Fruit fly (Drosophila melanogaster): ENCODE measurements around the gene CG13847.

Gene CG13847

dm6 chr3R:22468829-22469487 is 33.0 kb upstream of the CG13847 start (continued):
- TF ChIP-seq cato (GFP tag; optimal IDR thresholded peaks at IDR 0.05; ENCODE audit: borderline replicate concordance) (peak; percentile 59), HmgD (GFP tag; optimal IDR thresholded peaks at IDR 0.05) (peak; percentile 42), CG13296 (GFP tag; optimal IDR thresholded peaks at IDR 0.05) (peak; percentile 91), sima (GFP tag; optimal IDR thresholded peaks at IDR 0.05) (peak; percentile 63), CG8359 (GFP tag; optimal IDR thresholded peaks at IDR 0.05; ENCODE audit: borderline replicate concordance) (no peak), luna (GFP tag; optimal IDR thresholded peaks at IDR 0.05) (peak; percentile 70), usp (GFP tag; optimal IDR thresholded peaks at IDR 0.05) (no peak), CG9797 (GFP tag; optimal IDR thresholded peaks at IDR 0.05) (no peak), ranshi (GFP tag; IDR thresholded peaks at IDR 0.05) (peak; percentile 74; the same call in 1 of the 2 replicates), CG11398 (GFP tag; optimal IDR thresholded peaks at IDR 0.05) (peak; percentile 78), unpg (GFP tag; optimal IDR thresholded peaks at IDR 0.05) (peak; percentile 87), Myb (GFP tag; optimal IDR thresholded peaks at IDR 0.05) (peak; percentile 76), CG1024 (GFP tag; IDR thresholded peaks at IDR 0.05) (peak; percentile 61), Neu2 (GFP tag; optimal IDR thresholded peaks at IDR 0.05; ENCODE audit: borderline replicate concordance) (no peak), CG9727 (GFP tag; optimal IDR thresholded peaks at IDR 0.05) (peak; percentile 80), lmd (GFP tag; IDR thresholded peaks at IDR 0.05) (peak; percentile 86), CG13775 (GFP tag; optimal IDR thresholded peaks at IDR 0.05) (peak; percentile 75), B-H1 (GFP tag; IDR thresholded peaks at IDR 0.05) (peak; percentile 76), yki (optimal IDR thresholded peaks at IDR 0.05) (no peak), Xrp1 (GFP tag; IDR thresholded peaks at IDR 0.05) (peak; percentile 83), CG13123 (GFP tag; optimal IDR thresholded peaks at IDR 0.05) (peak; percentile 44), lab (GFP tag; optimal IDR thresholded peaks at IDR 0.05) (peak; percentile 96), Hmx (GFP tag; optimal IDR thresholded peaks at IDR 0.05) (no peak), CG17361 (GFP tag; IDR thresholded peaks at IDR 0.05) (no peak; the same call in 2 of the 3 replicates), CG6854 (GFP tag; optimal IDR thresholded peaks at IDR 0.05) (peak; percentile 85), CG17186 (GFP tag; optimal IDR thresholded peaks at IDR 0.05) (peak; percentile 10), CG12155 (GFP tag; optimal IDR thresholded peaks at IDR 0.05) (peak; percentile 79), Side (GFP tag; optimal IDR thresholded peaks at IDR 0.05) (peak; percentile 87), mirr (GFP tag; optimal IDR thresholded peaks at IDR 0.05) (peak; percentile 81), CG2889 (GFP tag; IDR thresholded peaks at IDR 0.05) (peak; percentile 62), CG32772 (GFP tag; IDR thresholded peaks at IDR 0.05) (peak; percentile 77), BEAF-32 (GFP tag; optimal IDR thresholded peaks at IDR 0.05) (no peak), dati (GFP tag; IDR thresholded peaks at IDR 0.05) (no peak), bigmax (GFP tag; optimal IDR thresholded peaks at IDR 0.05) (peak; percentile 34), gem (tag; optimal IDR thresholded peaks at IDR 0.05) (peak; percentile 90), CG5953 (GFP tag; IDR thresholded peaks at IDR 0.05) (peak; percentile 39; the same call in 1 of the 2 replicates), CG7271 (tag; optimal IDR thresholded peaks at IDR 0.05) (no peak), Dfd (GFP tag; optimal IDR thresholded peaks at IDR 0.05) (no peak), CG10462 (GFP tag; optimal IDR thresholded peaks at IDR 0.05) (peak; percentile 44), gcm (GFP tag; optimal IDR thresholded peaks at IDR 0.05) (no peak), Ssrp (tag; optimal IDR thresholded peaks at IDR 0.05) (peak; percentile 69), vnd (GFP tag; IDR thresholded peaks at IDR 0.05; ENCODE audit: partially characterized antibody) (no peak), fu2 (GFP tag; optimal IDR thresholded peaks at IDR 0.05) (peak; percentile 78), Hr3 (GFP tag; optimal IDR thresholded peaks at IDR 0.05) (peak; percentile 84), C15 (GFP tag; IDR thresholded peaks at IDR 0.05) (0 out of 3 replicates have a peak, but pooled peaks have one; percentile 29), MBD-R2 (GFP tag; IDR thresholded peaks at IDR 0.05) (peak; percentile 48; the same call in 1 of the 2 replicates), nmo (GFP tag; optimal IDR thresholded peaks at IDR 0.05) (peak; percentile 93), HLHmδ (GFP tag; optimal IDR thresholded peaks at IDR 0.05) (no peak), chm (GFP tag; IDR thresholded peaks at IDR 0.05) (peak; percentile 71; the same call in 1 of the 2 replicates), GATAe (GFP tag; conservative IDR thresholded peaks at IDR 0.05) (peak; percentile 63; the same call in 1 of the 2 replicates)

All from whole organism, embryonic.